Fruit fly (Drosophila melanogaster) whole organism, embryonic: ENCODE data around the gene fig.
A peak's percentile ranks its signal among the peaks of the same experiment; 100 is the strongest.

Source experiments
- Asciz ChIP-seq: fragments of 200-800 bp; sonication (Bioruptor generic); optimal IDR thresholded peaks from 2 replicates; lab custom pipeline; 2017; ENCODE audit warnings: missing biosample characterization, mild to moderate bottlenecking, missing genetic modification characterization, missing genetic modification reagents
- Awh ChIP-seq: fragments of 200-800 bp; sonication (Bioruptor generic); IDR thresholded peaks from 2 replicates; pipeline ENCODE4, ENCODE4 v1.3.6; 2022; ENCODE audit warnings: missing biosample characterization, missing genetic modification characterization
- BEAF-32 ChIP-seq: fragments of 200-800 bp; sonication (Bioruptor generic); optimal IDR thresholded peaks from 3 replicates; lab custom pipeline; 2017; ENCODE audit warnings: missing biosample characterization, missing genetic modification characterization, mild to moderate bottlenecking, moderate library complexity, missing genetic modification reagents
- Bdp1 ChIP-seq: fragments of 200-800 bp; sonication (Bioruptor generic); optimal IDR thresholded peaks from 3 replicates; lab custom pipeline; 2016; ENCODE audit warnings: missing biosample characterization, missing genetic modification characterization
- CG10209 ChIP-seq: fragments of 200-800 bp; sonication (Bioruptor generic); optimal IDR thresholded peaks from 3 replicates; lab custom pipeline; 2017; ENCODE audit warnings: missing biosample characterization, mild to moderate bottlenecking, missing genetic modification characterization, missing genetic modification reagents
- CG10462 ChIP-seq: fragments of 200-800 bp; sonication (Bioruptor generic); optimal IDR thresholded peaks from 2 replicates; lab custom pipeline; 2016; ENCODE audit warnings: missing biosample characterization, missing genetic modification characterization
- CG10543 ChIP-seq: fragments of 200-800 bp; sonication (Bioruptor generic); optimal IDR thresholded peaks from 3 replicates; lab custom pipeline; 2017; ENCODE audit warnings: missing biosample characterization, mild to moderate bottlenecking, missing genetic modification characterization, moderate library complexity
- CG10959 ChIP-seq: fragments of 200-800 bp; sonication (Bioruptor generic); IDR thresholded peaks from 2 replicates; pipeline ENCODE4 v1.3.6; 2022; ENCODE audit warnings: missing biosample characterization, missing genetic modification characterization
- CG12769 ChIP-seq: fragments of 200-800 bp; sonication (Bioruptor generic); optimal IDR thresholded peaks from 2 replicates; lab custom pipeline; 2019; ENCODE audit warnings: missing biosample characterization, mild to moderate bottlenecking, missing genetic modification characterization, moderate library complexity
- CG13296 ChIP-seq: fragments of 200-800 bp; sonication (Bioruptor generic); optimal IDR thresholded peaks from 3 replicates; lab custom pipeline; 2018; ENCODE audit warnings: missing biosample characterization, mild to moderate bottlenecking, missing genetic modification characterization
- CG13624 ChIP-seq: fragments of 200-800 bp; sonication (Bioruptor generic); optimal IDR thresholded peaks from 2 replicates; lab custom pipeline; 2016; ENCODE audit warnings: missing biosample characterization, missing genetic modification characterization
- CG17361 ChIP-seq: fragments of 200-800 bp; sonication (Bioruptor generic); IDR thresholded peaks from 3 replicates; pipeline ENCODE4 v1.3.6; 2022; ENCODE audit warnings: missing biosample characterization, missing genetic modification characterization
- CG17568 ChIP-seq: fragments of 200-800 bp; sonication (Bioruptor generic); optimal IDR thresholded peaks from 2 replicates; lab custom pipeline; 2018; ENCODE audit warnings: missing biosample characterization, mild to moderate bottlenecking, missing genetic modification characterization, moderate library complexity
- CG17802 ChIP-seq: fragments of 200-800 bp; sonication (Bioruptor generic); optimal IDR thresholded peaks from 2 replicates; lab custom pipeline; 2018; ENCODE audit warnings: missing biosample characterization, mild to moderate bottlenecking, missing genetic modification characterization, moderate library complexity
- CG17829 ChIP-seq: fragments of 200-800 bp; optimal IDR thresholded peaks from 2 replicates; lab custom pipeline; 2019; ENCODE audit warnings: missing biosample characterization, mild to moderate bottlenecking, missing genetic modification characterization, moderate library complexity
- CG1792 ChIP-seq: fragments of 200-800 bp; sonication (Bioruptor generic); optimal IDR thresholded peaks from 2 replicates; lab custom pipeline; 2016; ENCODE audit warnings: missing biosample characterization, missing genetic modification characterization
- CG2120 ChIP-seq: fragments of 200-800 bp; sonication (Bioruptor generic); optimal IDR thresholded peaks from 3 replicates; lab custom pipeline; 2016; ENCODE audit warnings: missing biosample characterization, missing genetic modification characterization
- CG2678 ChIP-seq: fragments of 200-800 bp; sonication (Bioruptor generic); optimal IDR thresholded peaks from 3 replicates; lab custom pipeline; 2019; ENCODE audit warnings: missing biosample characterization, mild to moderate bottlenecking, missing genetic modification characterization, moderate library complexity
- CG3065 ChIP-seq: fragments of 200-800 bp; sonication (Bioruptor generic); optimal IDR thresholded peaks from 2 replicates; lab custom pipeline; 2016; ENCODE audit warnings: missing biosample characterization, missing genetic modification characterization
- CG32767 ChIP-seq: fragments of 200-800 bp; sonication (Bioruptor generic); IDR thresholded peaks from 2 replicates; pipeline ENCODE4 v1.3.6; 2022; ENCODE audit warnings: missing biosample characterization, missing genetic modification characterization
- CG43689 ChIP-seq: fragments of 200-800 bp; sonication (Bioruptor generic); IDR thresholded peaks from 2 replicates; pipeline ENCODE4 v1.3.6; 2022; ENCODE audit warnings: missing biosample characterization, missing genetic modification characterization
- CG6254 ChIP-seq: fragments of 200-800 bp; sonication (Bioruptor generic); optimal IDR thresholded peaks from 3 replicates; lab custom pipeline; 2017; ENCODE audit warnings: mild to moderate bottlenecking, missing biosample characterization, missing genetic modification reagents, missing genetic modification characterization
- CG6765 ChIP-seq: fragments of 200-800 bp; sonication (Bioruptor generic); optimal IDR thresholded peaks from 3 replicates; lab custom pipeline; 2017; ENCODE audit warnings: missing biosample characterization, mild to moderate bottlenecking, missing genetic modification characterization
- CG6854 ChIP-seq: fragments of 200-800 bp; sonication (Bioruptor generic); optimal IDR thresholded peaks from 3 replicates; lab custom pipeline; 2017; ENCODE audit warnings: missing biosample characterization, mild to moderate bottlenecking, missing genetic modification characterization
- Dad ChIP-seq: fragments of 200-800 bp; sonication (Bioruptor generic); optimal IDR thresholded peaks from 3 replicates; lab custom pipeline; 2016; ENCODE audit warnings: missing biosample characterization, missing genetic modification characterization
- Hr39 ChIP-seq: fragments of >200 bp; optimal IDR thresholded peaks from 2 replicates; lab custom pipeline; 2017
- MTF-1 ChIP-seq: fragments of 200-800 bp; sonication (Bioruptor generic); optimal IDR thresholded peaks from 2 replicates; lab custom pipeline; 2018; ENCODE audit warnings: missing biosample characterization, mild to moderate bottlenecking, missing genetic modification characterization, borderline replicate concordance
- Mad ChIP-seq: fragments of 200-800 bp; sonication (Bioruptor generic); optimal IDR thresholded peaks from 2 replicates; lab custom pipeline; 2016; ENCODE audit warnings: missing biosample characterization, missing genetic modification characterization
- Mrtf ChIP-seq: fragments of 200-800 bp; sonication (Bioruptor generic); IDR thresholded peaks from 3 replicates; pipeline ENCODE4 v1.3.6; 2022; ENCODE audit warnings: missing biosample characterization, missing genetic modification characterization
- Opbp ChIP-seq: fragments of 200-800 bp; sonication (Bioruptor generic); IDR thresholded peaks from 3 replicates; pipeline ENCODE4 v1.3.6; 2022; ENCODE audit warnings: missing biosample characterization, missing genetic modification characterization; ENCODE audit not compliant: partially characterized antibody
- Rfx ChIP-seq: fragments of 200-800 bp; sonication (Bioruptor generic); IDR thresholded peaks from 2 replicates; pipeline ENCODE4 v1.3.6; 2022; ENCODE audit warnings: missing biosample characterization, missing genetic modification characterization
- Rx ChIP-seq: fragments of 200-800 bp; sonication (Bioruptor generic); IDR thresholded peaks from 2 replicates; pipeline ENCODE4 v1.3.6; 2022; ENCODE audit warnings: missing biosample characterization, missing genetic modification characterization
- Xrp1 ChIP-seq: fragments of 200-800 bp; sonication (Bioruptor generic); IDR thresholded peaks from 2 replicates; pipeline ENCODE4 v1.3.6; 2022; ENCODE audit warnings: missing biosample characterization, missing genetic modification characterization
- cad ChIP-seq: fragments of >200 bp; optimal IDR thresholded peaks from 2 replicates; lab custom pipeline; 2017; ENCODE audit warnings: missing biosample characterization, missing genetic modification characterization
- eyg ChIP-seq: fragments of 200-800 bp; sonication (Bioruptor generic); optimal IDR thresholded peaks from 3 replicates; lab custom pipeline; 2016; ENCODE audit warnings: missing biosample characterization, missing genetic modification characterization
- gce ChIP-seq: fragments of 200-800 bp; sonication (Bioruptor generic); IDR thresholded peaks from 3 replicates; pipeline ENCODE4 v1.3.6; 2022; ENCODE audit warnings: missing biosample characterization, missing genetic modification characterization
- hb ChIP-seq: fragments of 200-800 bp; sonication (Bioruptor generic); IDR thresholded peaks from 3 replicates; pipeline ENCODE4 v1.3.6; 2022; ENCODE audit warnings: missing biosample characterization, missing genetic modification characterization; ENCODE audit not compliant: partially characterized antibody
- jumu ChIP-seq: fragments of 200-800 bp; sonication (Bioruptor generic); optimal IDR thresholded peaks from 3 replicates; lab custom pipeline; 2016; ENCODE audit warnings: missing biosample characterization, missing genetic modification characterization
- kah ChIP-seq: fragments of 200-800 bp; sonication (Bioruptor generic); optimal IDR thresholded peaks from 2 replicates; lab custom pipeline; 2018; ENCODE audit warnings: missing biosample characterization, mild to moderate bottlenecking, missing genetic modification characterization
- klu ChIP-seq: fragments of 200-800 bp; sonication (Bioruptor generic); IDR thresholded peaks from 2 replicates; pipeline ENCODE4 v1.3.6; 2022; ENCODE audit warnings: missing biosample characterization, missing genetic modification characterization
- kni ChIP-seq: fragments of 200-800 bp; sonication (Bioruptor generic); optimal IDR thresholded peaks from 3 replicates; lab custom pipeline; 2017; ENCODE audit warnings: mild to moderate bottlenecking, missing biosample characterization, missing genetic modification reagents, missing genetic modification characterization
- lab ChIP-seq: fragments of 200-800 bp; sonication (Bioruptor generic); optimal IDR thresholded peaks from 3 replicates; lab custom pipeline; 2017; ENCODE audit warnings: missing biosample characterization, missing genetic modification characterization, mild to moderate bottlenecking, moderate library complexity, missing genetic modification reagents
- lbe ChIP-seq: fragments of 200-800 bp; sonication (Bioruptor generic); optimal IDR thresholded peaks from 2 replicates; lab custom pipeline; 2016; ENCODE audit warnings: missing biosample characterization, mild to moderate bottlenecking, missing genetic modification characterization
- lov ChIP-seq, 2 experiments: fragments of 200-800 bp in 1 of 2; fragments of >200 bp in 1 of 2; sonication (Bioruptor generic) in 1 of 2; IDR thresholded peaks in 1 of 2; optimal IDR thresholded peaks in 1 of 2; 2 replicates in 1 of 2; 3 replicates in 1 of 2; pipeline versions ENCODE4 v1.3.6 to Lab custom; 2017 to 2022; ENCODE audit warnings: missing biosample characterization in 1 of 2, missing genetic modification characterization in 1 of 2
- maf-S ChIP-seq: fragments of 200-800 bp; sonication (Bioruptor generic); optimal IDR thresholded peaks from 2 replicates; lab custom pipeline; 2016; ENCODE audit warnings: missing biosample characterization, missing genetic modification characterization
- pita ChIP-seq: fragments of 200-800 bp; sonication (Bioruptor generic); optimal IDR thresholded peaks from 2 replicates; lab custom pipeline; 2017; ENCODE audit warnings: missing biosample characterization, mild to moderate bottlenecking, missing genetic modification characterization
- ranshi ChIP-seq: fragments of 200-800 bp; sonication (Bioruptor generic); IDR thresholded peaks from 2 replicates; pipeline ENCODE4 v1.3.6; 2022; ENCODE audit warnings: missing biosample characterization, missing genetic modification characterization
- shn ChIP-seq: fragments of 200-800 bp; sonication (Bioruptor generic); optimal IDR thresholded peaks from 3 replicates; lab custom pipeline; 2016; ENCODE audit warnings: missing biosample characterization, missing genetic modification characterization
- slp2 ChIP-seq: fragments of 200-800 bp; sonication (Bioruptor generic); optimal IDR thresholded peaks from 2 replicates; lab custom pipeline; 2016; ENCODE audit warnings: missing biosample characterization, missing genetic modification characterization
- sob ChIP-seq: fragments of 200-800 bp; sonication (Bioruptor generic); IDR thresholded peaks from 2 replicates; pipeline ENCODE4 v1.3.6; 2022; ENCODE audit warnings: missing biosample characterization, missing genetic modification characterization
- z ChIP-seq: fragments of 200-800 bp; sonication (Bioruptor generic); IDR thresholded peaks from 3 replicates; pipeline ENCODE4 v1.3.6; 2022; ENCODE audit warnings: missing biosample characterization, missing genetic modification characterization

The fig gene

DNA sequence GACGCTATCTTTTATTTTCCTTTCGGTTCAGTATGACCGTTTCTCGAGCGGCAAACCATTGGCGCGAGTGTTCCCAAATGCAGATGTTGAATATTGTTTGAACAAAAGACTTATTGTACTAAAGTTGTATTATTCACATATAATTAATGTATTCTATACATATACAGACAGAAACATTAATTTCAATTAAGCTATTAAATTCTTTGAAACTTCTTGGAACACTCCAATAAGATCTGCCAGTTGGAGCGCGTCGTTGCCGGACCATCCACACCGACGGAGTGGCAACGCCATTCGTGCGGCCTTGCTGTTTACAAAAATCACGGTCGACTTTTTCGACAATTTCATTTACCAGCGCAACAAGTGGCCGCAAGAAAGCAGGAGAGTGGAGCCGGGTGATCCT lies 35.2 kb downstream of the fig start, which contains the start of the genes Wdr24 and IntS11:
TSS of gene Wdr24 (minus strand) at position 37 of the 400 bp plus-strand sequence.
TSS of gene IntS11 (plus strand) at position 282 of the 400 bp plus-strand sequence.
- TF ChIP-seq kah (GFP tag; lab: Kevin White, UChicago) (peak; percentile 9), lab (GFP tag; lab: Kevin White, UChicago) (no peak), lbe (GFP tag; lab: Kevin White, UChicago) (peak; percentile 83), eyg (GFP tag; lab: Kevin White, UChicago) (no peak), Mrtf (peak; percentile 84; the same call in 2 of the 3 replicates), Awh (peak; percentile 74), maf-S (GFP tag; lab: Kevin White, UChicago) (peak; percentile 47), slp2 (peak; percentile 47), CG6854 (no peak), Hr39 (lab: Kevin White, UChicago) (no peak), CG2120 (GFP tag; lab: Kevin White, UChicago) (peak; percentile 97), CG3065 (GFP tag; lab: Kevin White, UChicago) (no peak), CG6765 (no peak), CG17829 (tag; lab: Kevin White, UChicago) (peak; percentile 79), sob (GFP tag; lab: Robert Waterston, UW) (peak; percentile 96), Dad (GFP tag; lab: Kevin White, UChicago) (peak; percentile 49), kni (no peak), Asciz (GFP tag; lab: Kevin White, UChicago) (no peak), MTF-1 (GFP tag; lab: Kevin White, UChicago) (no peak), CG2678 (peak; percentile 88), CG10209 (GFP tag; lab: Kevin White, UChicago) (peak; percentile 80), Bdp1 (GFP tag; lab: Kevin White, UChicago) (peak; percentile 44), z (GFP tag; lab: Robert Waterston, UW) (no peak), CG13296 (GFP tag; lab: Kevin White, UChicago) (peak; percentile 68), pita (GFP tag; lab: Kevin White, UChicago) (no peak), hb (GFP tag; lab: Robert Waterston, UW) (no peak), CG43689 (peak; percentile 80), CG17568 (GFP tag; lab: Kevin White, UChicago) (no peak), klu (GFP tag; lab: Robert Waterston, UW) (peak; percentile 92), Rfx (GFP tag; lab: Robert Waterston, UW) (peak; percentile 97), Opbp (GFP tag; lab: Robert Waterston, UW) (peak; percentile 35; the same call in 1 of the 3 replicates), CG32767 (GFP tag; lab: Robert Waterston, UW) (peak; percentile 75), Rx (peak; percentile 87), CG10543 (GFP tag; lab: Kevin White, UChicago) (no peak), Xrp1 (GFP tag; lab: Robert Waterston, UW) (peak; percentile 79), lov (optimal IDR thresholded peaks at IDR 0.05; lab: Kevin White, UChicago) (no peak), lov (GFP tag; IDR thresholded peaks at IDR 0.05; lab: Robert Waterston, UW) (no peak), BEAF-32 (GFP tag; lab: Kevin White, UChicago) (peak; percentile 54), cad (GFP tag; lab: Kevin White, UChicago) (no peak), CG17361 (peak; percentile 81), Mad (GFP tag; lab: Kevin White, UChicago) (peak; percentile 64), CG12769 (no peak), ranshi (GFP tag; lab: Robert Waterston, UW) (peak; percentile 94), CG17802 (tag; lab: Kevin White, UChicago) (peak; percentile 10), CG6254 (GFP tag; lab: Kevin White, UChicago) (peak; percentile 30), jumu (GFP tag; lab: Kevin White, UChicago) (peak; percentile 56), CG1792 (GFP tag; lab: Kevin White, UChicago) (peak; percentile 43), CG13624 (GFP tag; lab: Kevin White, UChicago) (peak; percentile 86), gce (GFP tag; lab: Robert Waterston, UW) (peak; percentile 42; the same call in 1 of the 3 replicates), shn (GFP tag; lab: Kevin White, UChicago) (peak; percentile 77), CG10959 (GFP tag; lab: Robert Waterston, UW) (0 out of 2 replicates have a peak, but pooled peaks have one; percentile 30), CG10462 (no peak)
